Worm (Caenorhabditis elegans) whole organism, L1 larva: Measurements from ENCODE around the gene W06D11.3.

ENCODE experiments used
- C16A3.4 ChIP-seq: fragments of 150-350 bp; optimal IDR thresholded peaks from 2 replicates; lab custom pipeline; 2014; ENCODE audit warnings: missing biosample characterization, missing genetic modification characterization
- aly-2 ChIP-seq: fragments of 150-350 bp; optimal IDR thresholded peaks from 2 replicates; lab custom pipeline; 2014; ENCODE audit warnings: missing biosample characterization, missing genetic modification characterization
- ama-1 ChIP-seq: fragments of 150-350 bp; optimal IDR thresholded peaks from 2 replicates; lab custom pipeline; 2014
- ceh-63 ChIP-seq: fragments of 200-800 bp; sonication (Bioruptor generic); optimal IDR thresholded peaks from 2 replicates; lab custom pipeline; 2018; ENCODE audit warnings: mild to moderate bottlenecking, missing genetic modification characterization, missing compliant biosample characterization
- ceh-82 ChIP-seq, 3 experiments: fragments of 150-350 bp in 1 of 3; sonication (generic microtip) in 2 of 3; optimal IDR thresholded peaks; 2 replicates each; lab custom pipeline; 2014 to 2017; ENCODE audit warnings: missing biosample characterization in 3 of 3, missing genetic modification characterization in 3 of 3
- ceh-90 ChIP-seq: sonication (generic microtip); optimal IDR thresholded peaks from 2 replicates; lab custom pipeline; 2016; ENCODE audit warnings: missing genetic modification characterization, missing compliant biosample characterization
- efl-1 ChIP-seq, 4 experiments: fragments of 150-350 bp; optimal IDR thresholded peaks in 3 of 4; peaks in 1 of 4; 1 replicate in 1 of 4; 2 replicates in 3 of 4; lab custom pipeline; 2014; ENCODE audit warnings: missing biosample characterization in 2 of 4, missing genetic modification characterization in 2 of 4, missing genetic modification reagents in 2 of 4
- efl-3 ChIP-seq: fragments of 200-800 bp; sonication (Bioruptor generic); optimal IDR thresholded peaks from 2 replicates; lab custom pipeline; 2018; ENCODE audit warnings: mild to moderate bottlenecking, missing genetic modification characterization, missing compliant biosample characterization
- elt-2 ChIP-seq: sonication (generic microtip); optimal IDR thresholded peaks from 2 replicates; lab custom pipeline; 2016; ENCODE audit warnings: missing genetic modification characterization, mild to moderate bottlenecking, inconsistent platforms, missing compliant biosample characterization, missing genetic modification reagents
- ets-5 ChIP-seq: fragments of 200-800 bp; sonication (Bioruptor generic); IDR thresholded peaks from 2 replicates; pipeline ENCODE4 v1.3.6; 2022; ENCODE audit warnings: missing genetic modification characterization, missing compliant biosample characterization
- fkh-4 ChIP-seq: sonication (generic microtip); optimal IDR thresholded peaks from 2 replicates; lab custom pipeline; 2016; ENCODE audit warnings: missing compliant biosample characterization, missing genetic modification characterization, borderline replicate concordance
- fkh-8 ChIP-seq: sonication (generic microtip); optimal IDR thresholded peaks from 2 replicates; lab custom pipeline; 2016; ENCODE audit warnings: mild to moderate bottlenecking, missing genetic modification characterization, missing compliant biosample characterization
- grh-1 ChIP-seq: fragments of 200-800 bp; sonication (Bioruptor generic); IDR thresholded peaks from 2 replicates; pipeline ENCODE4 v1.3.6; 2022; ENCODE audit warnings: missing genetic modification reagents, missing genetic modification characterization, missing compliant biosample characterization
- hlh-17 ChIP-seq: fragments of 200-800 bp; sonication (Bioruptor generic); optimal IDR thresholded peaks from 2 replicates; lab custom pipeline; 2018; ENCODE audit warnings: missing genetic modification characterization, mild to moderate bottlenecking, missing compliant biosample characterization, moderate library complexity, borderline replicate concordance
- hlh-4 ChIP-seq: sonication (generic microtip); optimal IDR thresholded peaks from 2 replicates; lab custom pipeline; 2016; ENCODE audit warnings: mild to moderate bottlenecking, missing genetic modification characterization, missing compliant biosample characterization
- hpl-2 ChIP-seq: fragments of 150-350 bp; optimal IDR thresholded peaks from 2 replicates; lab custom pipeline; 2014; ENCODE audit warnings: missing biosample characterization, missing genetic modification reagents, missing genetic modification characterization
- irx-1 ChIP-seq: sonication (generic microtip); optimal IDR thresholded peaks from 2 replicates; lab custom pipeline; 2016; ENCODE audit warnings: missing genetic modification characterization, missing compliant biosample characterization
- jun-1 ChIP-seq: fragments of 150-350 bp; optimal IDR thresholded peaks from 2 replicates; lab custom pipeline; 2014; ENCODE audit warnings: missing biosample characterization, missing genetic modification reagents, missing genetic modification characterization
- lin-14 ChIP-seq: fragments of 200-800 bp; sonication (Bioruptor generic); optimal IDR thresholded peaks from 2 replicates; lab custom pipeline; 2018; ENCODE audit warnings: mild to moderate bottlenecking, missing genetic modification characterization, moderate library complexity, missing compliant biosample characterization
- lin-35 ChIP-seq, 2 experiments: fragments of 150-350 bp; optimal IDR thresholded peaks; 2 replicates each; lab custom pipeline; 2014; ENCODE audit warnings: missing biosample characterization in 2 of 2, missing genetic modification characterization in 2 of 2, missing genetic modification reagents in 2 of 2
- lir-3 ChIP-seq: sonication (generic microtip); optimal IDR thresholded peaks from 2 replicates; lab custom pipeline; 2016; ENCODE audit warnings: mild to moderate bottlenecking, missing genetic modification characterization, moderate library complexity, missing compliant biosample characterization; ENCODE audit not compliant: poor library complexity
- lsy-2 ChIP-seq, 2 experiments: fragments of 150-350 bp; optimal IDR thresholded peaks; 2 replicates each; lab custom pipeline; 2014; ENCODE audit warnings: missing biosample characterization in 2 of 2, missing genetic modification characterization in 2 of 2
- mef-2 ChIP-seq: fragments of 150-350 bp; optimal IDR thresholded peaks from 2 replicates; lab custom pipeline; 2014; ENCODE audit warnings: missing biosample characterization, missing genetic modification characterization
- nhr-19 ChIP-seq: fragments of 200-800 bp; sonication (Bioruptor generic); conservative IDR thresholded peaks from 2 replicates; pipeline ENCODE4 v1.3.6; 2022; ENCODE audit warnings: missing genetic modification characterization, missing compliant biosample characterization
- nhr-20 ChIP-seq: sonication (generic microtip); optimal IDR thresholded peaks from 2 replicates; lab custom pipeline; 2016; ENCODE audit warnings: mild to moderate bottlenecking, missing genetic modification characterization, missing compliant biosample characterization
- nhr-237 ChIP-seq: fragments of 150-350 bp; optimal IDR thresholded peaks from 2 replicates; lab custom pipeline; 2014; ENCODE audit warnings: missing biosample characterization, missing genetic modification characterization
- nhr-28 ChIP-seq: fragments of 150-350 bp; optimal IDR thresholded peaks from 2 replicates; lab custom pipeline; 2014; ENCODE audit warnings: missing biosample characterization, missing genetic modification characterization
- nhr-71 ChIP-seq: sonication (generic microtip); optimal IDR thresholded peaks from 2 replicates; lab custom pipeline; 2016; ENCODE audit warnings: mild to moderate bottlenecking, missing genetic modification characterization, moderate library complexity, missing compliant biosample characterization
- nhr-76 ChIP-seq: sonication (generic microtip); optimal IDR thresholded peaks from 2 replicates; lab custom pipeline; 2017; ENCODE audit warnings: missing biosample characterization, missing genetic modification characterization
- nhr-85 ChIP-seq: sonication (generic microtip); peaks from one replicate; lab custom pipeline; 2016; ENCODE audit warnings: missing genetic modification characterization, inconsistent platforms, missing compliant biosample characterization
- nhr-90 ChIP-seq: sonication (generic microtip); optimal IDR thresholded peaks from 2 replicates; lab custom pipeline; 2016; ENCODE audit warnings: mild to moderate bottlenecking, missing genetic modification characterization, missing compliant biosample characterization; ENCODE audit not compliant: poor library complexity
- pag-3 ChIP-seq: sonication (generic microtip); optimal IDR thresholded peaks from 2 replicates; lab custom pipeline; 2017; ENCODE audit warnings: missing genetic modification characterization, mild to moderate bottlenecking, missing compliant biosample characterization, antibody characterized with exemption, borderline replicate concordance; ENCODE audit not compliant: insufficient read depth
- pax-3 ChIP-seq: fragments of 200-800 bp; sonication (Bioruptor generic); optimal IDR thresholded peaks from 2 replicates; lab custom pipeline; 2018; ENCODE audit warnings: mild to moderate bottlenecking, missing genetic modification characterization, moderate library complexity, missing compliant biosample characterization
- snu-23 ChIP-seq: sonication (generic microtip); optimal IDR thresholded peaks from 2 replicates; lab custom pipeline; 2016; ENCODE audit warnings: missing genetic modification characterization, missing compliant biosample characterization
- swsn-7 ChIP-seq: sonication (generic microtip); optimal IDR thresholded peaks from 2 replicates; lab custom pipeline; 2016; ENCODE audit warnings: missing genetic modification characterization, missing compliant biosample characterization
- unc-30 ChIP-seq: sonication (generic microtip); optimal IDR thresholded peaks from 2 replicates; lab custom pipeline; 2017; ENCODE audit warnings: missing biosample characterization, missing genetic modification characterization
- unc-86 ChIP-seq: sonication (generic microtip); optimal IDR thresholded peaks from 2 replicates; lab custom pipeline; 2016; ENCODE audit warnings: missing genetic modification characterization, missing compliant biosample characterization
- unc-98 ChIP-seq: fragments of 200-800 bp; sonication (Bioruptor generic); IDR thresholded peaks from 2 replicates; pipeline ENCODE4 v1.3.6; 2022; ENCODE audit warnings: missing genetic modification characterization, missing compliant biosample characterization
- ztf-4 ChIP-seq: fragments of 150-350 bp; optimal IDR thresholded peaks from 2 replicates; lab custom pipeline; 2014; ENCODE audit warnings: missing biosample characterization, missing genetic modification characterization

The W06D11.3 gene

DNA sequence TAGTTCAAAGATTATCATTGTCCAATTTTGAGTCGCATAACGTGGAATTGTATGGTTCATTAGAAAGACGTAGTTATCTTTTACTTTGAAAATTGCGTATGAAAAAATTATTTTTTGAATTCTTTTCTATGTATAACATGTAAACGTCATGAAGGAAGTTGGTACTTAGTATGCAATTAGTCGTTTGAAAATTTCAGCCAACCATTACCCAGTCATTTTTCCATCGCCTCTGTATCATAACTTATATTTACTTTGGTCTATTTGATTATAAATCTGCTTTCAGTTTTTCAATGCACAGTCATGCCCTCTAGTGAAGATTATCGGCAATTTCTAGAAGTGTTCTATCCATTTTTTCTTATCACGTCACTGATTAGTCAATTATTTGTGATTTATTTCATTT lies 27.9 kb downstream of the W06D11.3 start, which contains the start of gene srd-41:
TSS of gene srd-41 (plus strand) at position 301 of the 400 bp plus-strand sequence.
- TF ChIP-seq elt-2 (tag; lab: Kevin White, UChicago) (no peak), ceh-90 (tag; lab: Kevin White, UChicago) (no peak), lsy-2 (tag; optimal IDR thresholded peaks at IDR 0.05; lab: Kevin White, UChicago) (no peak)

DNA sequence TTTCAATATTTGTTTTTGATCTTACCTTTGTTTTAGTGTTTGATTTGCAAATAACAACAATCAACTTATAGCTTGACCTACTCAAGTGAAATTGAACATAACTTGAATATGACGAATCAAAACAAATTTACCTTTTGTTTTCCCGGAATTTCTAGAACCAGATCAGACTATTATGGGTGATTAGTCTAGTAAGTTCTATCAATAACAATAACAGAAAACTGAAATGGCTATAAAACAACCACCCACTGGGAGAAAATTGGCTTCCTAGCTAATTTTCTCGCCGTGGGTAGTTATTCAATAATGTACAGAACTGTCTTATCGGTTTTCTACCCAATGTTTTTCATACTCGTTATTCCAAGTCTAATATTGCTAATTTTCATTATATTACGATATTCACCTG lies 30.2 kb downstream of the W06D11.3 start, which contains the start of gene srd-45:
TSS of gene srd-45 (plus strand) at position 301 of the 400 bp plus-strand sequence.
- TF ChIP-seq pax-3 (tag; lab: Kevin White, UChicago): no peak
- TF ChIP-seq pag-3 (tag; lab: Kevin White, UChicago): no peak
- TF ChIP-seq nhr-76 (tag; lab: Kevin White, UChicago): no peak
- no peak for TF ChIP-seq irx-1 (tag; lab: Kevin White, UChicago)
- TF ChIP-seq lir-3: no peak
- no peak for TF ChIP-seq nhr-28 (tag; lab: Kevin White, UChicago)
- TF ChIP-seq ztf-4: no peak
- no peak for TF ChIP-seq hlh-4 (tag; lab: Kevin White, UChicago)
- TF ChIP-seq nhr-237 (tag; lab: Kevin White, UChicago): no peak
- TF ChIP-seq ets-5 (GFP tag; lab: Robert Waterston, UW): no peak
- TF ChIP-seq C16A3.4 (tag; lab: Kevin White, UChicago): no peak
- TF ChIP-seq unc-98 (GFP tag; lab: Robert Waterston, UW): no peak
- no peak for TF ChIP-seq lin-14
- no peak for TF ChIP-seq unc-30
- TF ChIP-seq nhr-90: no peak
- no peak for TF ChIP-seq aly-2 (tag; lab: Kevin White, UChicago)
- TF ChIP-seq swsn-7 (tag; lab: Kevin White, UChicago): no peak
- TF ChIP-seq snu-23 (GFP tag; lab: Kevin White, UChicago): no peak
- TF ChIP-seq nhr-20 (tag; lab: Kevin White, UChicago): no peak
- TF ChIP-seq, all 84 proteins: peak for 0

DNA sequence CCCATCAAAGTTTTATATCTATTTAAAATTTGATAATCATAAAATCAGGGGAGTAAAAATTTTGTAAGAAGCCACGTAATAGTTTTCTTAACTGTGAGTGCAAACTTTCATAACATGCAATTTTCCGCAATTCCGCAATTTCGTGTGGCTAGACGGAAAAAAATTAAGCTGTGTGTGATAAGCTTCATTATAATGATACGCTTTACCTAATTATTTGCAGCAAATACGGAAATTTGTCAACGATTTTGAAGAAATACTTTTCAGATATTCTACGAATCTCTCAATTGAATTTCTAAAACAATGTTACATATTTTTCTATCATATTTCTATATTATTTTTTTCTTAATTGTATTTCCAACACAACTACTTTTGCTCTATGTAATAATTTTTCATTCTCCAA lies 33.3 kb downstream of the W06D11.3 start, which contains the start of gene srd-46:
TSS of gene srd-46 (plus strand) at position 301 of the 400 bp plus-strand sequence.
- TF ChIP-seq ets-5 (GFP tag; lab: Robert Waterston, UW): no peak
- peak; percentile 18 for TF ChIP-seq nhr-71

DNA sequence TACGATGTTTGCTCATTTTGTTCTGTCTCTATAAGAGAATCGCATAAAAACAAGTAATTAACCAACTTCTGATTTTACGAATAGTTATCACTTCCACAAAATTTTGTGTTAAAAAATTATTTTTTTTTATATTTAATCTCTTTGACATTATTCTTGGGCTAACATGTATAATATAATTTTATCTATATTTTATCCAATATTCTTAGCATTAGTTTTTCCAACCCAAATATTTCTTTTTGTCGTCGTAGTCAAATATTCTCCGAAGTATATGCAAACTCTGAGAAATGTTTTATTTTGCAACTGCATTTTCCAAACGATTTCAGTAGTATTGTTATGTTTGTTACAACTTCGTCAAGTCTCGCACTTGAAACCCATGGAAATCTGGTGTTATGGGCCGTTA lies 35.0 kb downstream of the W06D11.3 start, which contains the start of gene srd-47:
TSS of gene srd-47 (plus strand) at position 164 of the 400 bp plus-strand sequence.
- TF ChIP-seq efl-1 (optimal IDR thresholded peaks at IDR 0.05; lab: Kevin White, UChicago) (no peak), efl-1 (GFP tag; optimal IDR thresholded peaks at IDR 0.05 in 1 of 2; lab: Kevin White, UChicago) (peak in 1 of 2 experiments; percentile 70), ceh-82 (tag; optimal IDR thresholded peaks at IDR 0.05; lab: Kevin White, UChicago) (no peak)

DNA sequence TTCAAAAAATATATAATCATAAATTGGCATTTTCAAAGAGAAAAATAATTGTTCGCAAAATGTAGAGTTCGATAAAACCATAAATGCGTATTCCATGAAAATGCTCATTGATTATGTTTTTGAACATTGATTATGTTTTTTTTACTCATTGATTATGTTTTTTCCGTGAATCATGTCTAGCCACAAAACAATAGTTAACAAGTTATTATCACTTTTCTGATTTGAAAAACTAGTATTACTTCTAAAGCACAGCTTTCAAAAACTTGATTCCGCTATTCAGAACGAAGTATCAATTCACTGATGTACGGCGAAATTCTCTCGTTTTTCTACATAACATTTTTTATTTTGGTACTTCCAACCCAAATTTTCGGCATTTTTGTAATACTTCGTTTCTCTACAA lies 37.3 kb downstream of the W06D11.3 start, which contains the start of gene srd-48:
TSS of gene srd-48 (plus strand) at position 301 of the 400 bp plus-strand sequence.
- TF ChIP-seq fkh-4 (tag; lab: Kevin White, UChicago): no peak
- no peak for TF ChIP-seq unc-30
- no peak for TF ChIP-seq unc-86 (tag; lab: Kevin White, UChicago)
- no peak for TF ChIP-seq lin-35 (GFP tag; optimal IDR thresholded peaks at IDR 0.05; lab: Kevin White, UChicago)
- no peak for TF ChIP-seq hlh-17 (GFP tag; lab: Kevin White, UChicago)
- no peak for TF ChIP-seq snu-23 (GFP tag; lab: Kevin White, UChicago)
- TF ChIP-seq ama-1: no peak
- TF ChIP-seq nhr-28 (tag; lab: Kevin White, UChicago): no peak
- TF ChIP-seq, all 84 proteins: peak for 0

DNA sequence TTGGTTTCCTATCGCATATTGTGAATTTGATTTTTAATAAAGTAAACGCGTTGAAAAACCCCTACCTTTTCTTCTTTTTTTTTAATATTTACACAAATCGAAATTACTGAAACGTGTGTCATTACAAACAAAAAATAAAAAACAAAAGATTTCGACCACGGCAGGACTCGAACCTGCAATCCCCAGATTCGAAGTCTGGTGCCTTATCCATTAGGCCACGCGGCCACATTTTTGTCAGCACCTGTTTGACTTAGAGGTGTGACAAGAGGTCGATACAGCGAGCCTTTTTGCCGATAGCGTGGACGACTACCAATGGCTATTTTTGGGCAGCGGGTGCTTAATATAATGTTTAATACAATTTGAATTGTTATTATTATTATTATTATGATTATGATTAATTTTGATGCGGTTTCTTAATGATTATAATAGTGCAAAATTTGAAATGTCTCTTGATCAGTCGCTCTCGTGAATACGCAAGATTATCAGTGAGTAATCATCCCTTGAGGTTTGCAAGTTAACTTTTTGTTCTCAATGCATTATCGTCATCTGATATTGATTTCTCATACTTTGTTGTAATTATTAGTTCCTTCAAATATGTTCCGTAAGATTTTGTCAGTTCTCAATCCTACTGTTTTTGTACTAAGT lies 39.5 kb downstream of the W06D11.3 start, which contains the start of gene srd-44:
TSS of gene srd-44 (plus strand) at position 595 of the 645 bp plus-strand sequence.
- no peak for TF ChIP-seq mef-2 (tag; lab: Kevin White, UChicago)
- peak; percentile 31 for TF ChIP-seq nhr-71
- no peak for TF ChIP-seq efl-1 (optimal IDR thresholded peaks at IDR 0.05; lab: Kevin White, UChicago)
- TF ChIP-seq efl-1 (GFP tag; optimal IDR thresholded peaks at IDR 0.05 in 1 of 2; lab: Kevin White, UChicago): peak in 1 of 2 experiments; percentile 58
- TF ChIP-seq nhr-90: peak; percentile 33
- TF ChIP-seq grh-1 (GFP tag; lab: Robert Waterston, UW): no peak
- no peak for TF ChIP-seq jun-1 (tag; lab: Kevin White, UChicago)
- peak; percentile 29 for TF ChIP-seq nhr-20 (tag; lab: Kevin White, UChicago)
- no peak for TF ChIP-seq ceh-63 (GFP tag; lab: Kevin White, UChicago)
- no peak for TF ChIP-seq fkh-8
- TF ChIP-seq nhr-85: peak; percentile 40
- no peak for TF ChIP-seq ztf-4
- no peak for TF ChIP-seq hpl-2 (GFP tag; lab: Kevin White, UChicago)
- 0 out of 2 replicates have a peak, but pooled peaks have one; percentile 10 for TF ChIP-seq nhr-19 (GFP tag; lab: Robert Waterston, UW)
- no peak for TF ChIP-seq nhr-237 (tag; lab: Kevin White, UChicago)
- TF ChIP-seq lir-3: peak; percentile 48
- no peak for TF ChIP-seq efl-3 (GFP tag; lab: Kevin White, UChicago)
